Fruit fly (Drosophila melanogaster): ENCODE data around the gene loh.

Gene loh

DNA sequence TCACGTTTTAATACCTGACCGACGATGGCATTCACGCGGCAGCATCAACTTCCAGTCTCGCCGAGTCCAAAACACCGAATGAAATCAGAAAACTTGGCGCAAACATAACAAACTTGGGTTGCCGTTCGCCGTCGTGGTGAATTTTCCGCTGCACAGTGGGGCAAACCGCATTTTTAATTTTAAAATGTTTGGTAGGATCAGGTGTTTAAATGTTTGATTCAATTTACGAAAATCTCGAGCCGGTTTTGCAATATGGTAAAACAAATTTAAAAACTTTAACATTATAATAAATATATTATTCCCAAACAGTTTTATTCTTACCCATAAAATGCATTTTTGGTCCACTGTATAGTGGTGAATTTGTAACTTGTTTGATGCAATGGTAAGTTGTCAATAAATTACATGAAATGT is 31.9 kb downstream of the loh start, which contains the start of gene RluA-1 (continued):
- TF ChIP-seq Myb (GFP tag; optimal IDR thresholded peaks at IDR 0.05) (peak; percentile 70), CG10147 (GFP tag; optimal IDR thresholded peaks at IDR 0.05) (peak; percentile 98), maf-S (GFP tag; optimal IDR thresholded peaks at IDR 0.05) (peak; percentile 87), aop (GFP tag; IDR thresholded peaks at IDR 0.05) (peak; percentile 90), MBD-R2 (GFP tag; IDR thresholded peaks at IDR 0.05) (peak; percentile 73), oc (tag; optimal IDR thresholded peaks at IDR 0.05) (peak; percentile 100), CG6272 (GFP tag; IDR thresholded peaks at IDR 0.05) (peak; percentile 99), Ptx1 (GFP tag; IDR thresholded peaks at IDR 0.05) (peak; percentile 99), D (optimal IDR thresholded peaks at IDR 0.05) (no peak), D (GFP tag; optimal IDR thresholded peaks at IDR 0.05) (peak; percentile 99), Doc2 (GFP tag; IDR thresholded peaks at IDR 0.05) (peak; percentile 95), Ets97D (GFP tag; optimal IDR thresholded peaks at IDR 0.05) (peak; percentile 92), CG5953 (GFP tag; IDR thresholded peaks at IDR 0.05) (peak; percentile 96), Dad (GFP tag; optimal IDR thresholded peaks at IDR 0.05) (peak; percentile 97), Awh (GFP tag; IDR thresholded peaks at IDR 0.05) (peak; percentile 100), CG4328 (GFP tag; optimal IDR thresholded peaks at IDR 0.05) (peak; percentile 98), rib (GFP tag; IDR thresholded peaks at IDR 0.05) (peak; percentile 99), kay (GFP tag; optimal IDR thresholded peaks at IDR 0.05) (peak; percentile 86), Hmr (GFP tag; optimal IDR thresholded peaks at IDR 0.05) (peak; percentile 99), Sox102F (GFP tag; optimal IDR thresholded peaks at IDR 0.05) (peak; percentile 100), mld (GFP tag; IDR thresholded peaks at IDR 0.05; ENCODE audit: partially characterized antibody) (0 out of 3 replicates have a peak, but pooled peaks have one; percentile 44), Bdp1 (GFP tag; optimal IDR thresholded peaks at IDR 0.05) (peak; percentile 92), hb (GFP tag; IDR thresholded peaks at IDR 0.05; ENCODE audit: partially characterized antibody) (peak; percentile 75), ap (GFP tag; IDR thresholded peaks at IDR 0.05) (peak; percentile 91), Nf-YC (tag; optimal IDR thresholded peaks at IDR 0.05) (peak; percentile 93), CG3163 (GFP tag; optimal IDR thresholded peaks at IDR 0.05) (peak; percentile 76), pb (GFP tag; optimal IDR thresholded peaks at IDR 0.05) (peak; percentile 71), Scr (GFP tag; IDR thresholded peaks at IDR 0.05; ENCODE audit: partially characterized antibody) (peak; percentile 53), Hand (GFP tag; optimal IDR thresholded peaks at IDR 0.05) (peak; percentile 96), CG4360 (GFP tag; IDR thresholded peaks at IDR 0.05) (peak; percentile 94), CG8359 (GFP tag; optimal IDR thresholded peaks at IDR 0.05; ENCODE audit: borderline replicate concordance) (peak; percentile 96), NC2α (GFP tag; optimal IDR thresholded peaks at IDR 0.05) (peak; percentile 90), Hmx (GFP tag; optimal IDR thresholded peaks at IDR 0.05) (peak; percentile 65), scrt (GFP tag; optimal IDR thresholded peaks at IDR 0.05) (peak; percentile 96), CG1647 (GFP tag; optimal IDR thresholded peaks at IDR 0.05) (peak; percentile 96), HLH54F (GFP tag; optimal IDR thresholded peaks at IDR 0.05) (peak; percentile 92), ranshi (GFP tag; IDR thresholded peaks at IDR 0.05) (peak; percentile 93; the same call in 1 of the 2 replicates), CG6654 (GFP tag; optimal IDR thresholded peaks at IDR 0.05) (peak; percentile 94), Chrac-16 (GFP tag; optimal IDR thresholded peaks at IDR 0.05) (peak; percentile 99), CG6689 (GFP tag; IDR thresholded peaks at IDR 0.05) (peak; percentile 99), pita (GFP tag; optimal IDR thresholded peaks at IDR 0.05) (no peak), lov (optimal IDR thresholded peaks at IDR 0.05) (no peak), lov (GFP tag; IDR thresholded peaks at IDR 0.05) (peak; percentile 99), tll (GFP tag; optimal IDR thresholded peaks at IDR 0.05) (peak in 1 of 2 experiments; percentile 85), CG13287 (GFP tag; IDR thresholded peaks at IDR 0.05; ENCODE audit: partially characterized antibody) (peak; percentile 80), CG7271 (tag; optimal IDR thresholded peaks at IDR 0.05) (peak; percentile 99), Hr78 (GFP tag; optimal IDR thresholded peaks at IDR 0.05) (peak in 1 of 2 experiments; percentile 96), nmo (GFP tag; optimal IDR thresholded peaks at IDR 0.05) (peak; percentile 100), CG9727 (GFP tag; optimal IDR thresholded peaks at IDR 0.05) (peak; percentile 99), CG9437 (GFP tag; optimal IDR thresholded peaks at IDR 0.05) (peak; percentile 97), Mes4 (GFP tag; optimal IDR thresholded peaks at IDR 0.05) (peak; percentile 91)
